Worm (Caenorhabditis elegans) whole organism, midembryonic: ENCODE results near the gene spe-26.

Source experiments
- T22C8.4 ChIP-seq: fragments of 200-800 bp; sonication (Bioruptor generic); IDR thresholded peaks from 2 replicates; pipeline ENCODE4 v1.3.6; 2022; ENCODE audit warnings: missing genetic modification characterization, missing compliant biosample characterization
- cog-1 ChIP-seq: sonication (generic microtip); optimal IDR thresholded peaks from 2 replicates; lab custom pipeline; 2016; ENCODE audit warnings: missing genetic modification characterization, missing compliant biosample characterization
- klf-2 ChIP-seq: fragments of 200-800 bp; sonication (Bioruptor generic); conservative IDR thresholded peaks from 2 replicates; pipeline ENCODE4 v1.3.6; 2022; ENCODE audit warnings: missing genetic modification reagents, missing genetic modification characterization, missing compliant biosample characterization
- ref-1 ChIP-seq: fragments of 200-800 bp; sonication (Bioruptor generic); conservative IDR thresholded peaks from 2 replicates; pipeline ENCODE4 v1.3.6; 2022; ENCODE audit warnings: missing genetic modification reagents, missing genetic modification characterization, missing compliant biosample characterization
- tab-1 ChIP-seq: fragments of 200-800 bp; sonication (Bioruptor generic); IDR thresholded peaks from 2 replicates; pipeline ENCODE4 v1.3.6; 2022; ENCODE audit warnings: missing genetic modification characterization, missing compliant biosample characterization
- ztf-23 ChIP-seq: fragments of 200-800 bp; sonication (Bioruptor generic); IDR thresholded peaks from 2 replicates; pipeline ENCODE4 v1.3.6; 2022; ENCODE audit warnings: missing genetic modification reagents, missing genetic modification characterization, missing compliant biosample characterization
- ztf-29 ChIP-seq: fragments of 200-800 bp; sonication (Bioruptor generic); IDR thresholded peaks from 2 replicates; pipeline ENCODE4 v1.3.6; 2022; ENCODE audit warnings: missing genetic modification reagents, missing genetic modification characterization, missing compliant biosample characterization

DNA sequence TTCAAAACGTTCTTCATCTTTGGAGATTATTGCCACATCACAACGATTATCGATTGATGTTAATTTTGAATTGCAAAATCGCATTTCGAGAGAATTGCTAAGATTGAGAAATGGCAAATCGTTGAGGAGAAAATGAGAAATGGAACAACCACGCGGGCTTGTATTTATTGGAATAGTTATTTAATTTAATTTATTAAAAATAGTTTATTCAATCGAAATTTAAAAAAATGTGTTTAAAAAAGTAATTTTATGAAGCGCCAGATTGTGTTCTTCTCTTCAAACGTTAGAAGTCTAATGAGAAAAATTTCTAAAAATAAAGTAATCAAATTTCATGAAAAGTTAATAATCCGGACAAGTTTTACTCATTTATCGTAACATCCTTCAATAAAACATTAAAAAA lies at the start of gene spe-26:
- TF ChIP-seq T22C8.4 (GFP tag; lab: Robert Waterston, UW) = no peak
- no peak for TF ChIP-seq ref-1 (GFP tag; lab: Robert Waterston, UW)
- no peak for TF ChIP-seq ztf-29
- TF ChIP-seq klf-2 = no peak
- TF ChIP-seq tab-1 (GFP tag; lab: Robert Waterston, UW) = no peak
- TF ChIP-seq ztf-23 (GFP tag; lab: Robert Waterston, UW) = no peak
- TF ChIP-seq cog-1 (tag; lab: Kevin White, UChicago) = no peak
